Worm (Caenorhabditis elegans) whole organism, L1 larva: ENCODE results near the gene C08B6.14.

Source experiments
- C04F5.9 ChIP-seq: sonication (generic microtip); optimal IDR thresholded peaks from 2 replicates; lab custom pipeline; 2016; ENCODE audit warnings: missing genetic modification characterization, missing compliant biosample characterization
- C34B4.2 ChIP-seq: sonication (generic microtip); optimal IDR thresholded peaks from 2 replicates; lab custom pipeline; 2017; ENCODE audit warnings: mild to moderate bottlenecking, missing genetic modification characterization, missing compliant biosample characterization
- F16B12.6 ChIP-seq: fragments of 150-350 bp; optimal IDR thresholded peaks from 2 replicates; lab custom pipeline; 2014; ENCODE audit warnings: missing biosample characterization, missing genetic modification characterization
- aha-1 ChIP-seq: fragments of 150-350 bp; optimal IDR thresholded peaks from 2 replicates; lab custom pipeline; 2014; ENCODE audit warnings: missing biosample characterization, missing genetic modification characterization
- blmp-1 ChIP-seq: fragments of 150-350 bp; optimal IDR thresholded peaks from 2 replicates; lab custom pipeline; 2014; ENCODE audit warnings: missing biosample characterization, missing genetic modification characterization
- ceh-8 ChIP-seq: fragments of 200-800 bp; sonication (Bioruptor generic); optimal IDR thresholded peaks from 2 replicates; lab custom pipeline; 2018; ENCODE audit warnings: mild to moderate bottlenecking, missing genetic modification characterization, moderate library complexity, missing compliant biosample characterization
- ceh-90 ChIP-seq: sonication (generic microtip); optimal IDR thresholded peaks from 2 replicates; lab custom pipeline; 2016; ENCODE audit warnings: missing genetic modification characterization, missing compliant biosample characterization
- efl-1 ChIP-seq, 4 experiments: fragments of 150-350 bp; optimal IDR thresholded peaks in 3 of 4; peaks in 1 of 4; 1 replicate in 1 of 4; 2 replicates in 3 of 4; lab custom pipeline; 2014; ENCODE audit warnings: missing biosample characterization in 2 of 4, missing genetic modification characterization in 2 of 4, missing genetic modification reagents in 2 of 4
- efl-3 ChIP-seq: fragments of 200-800 bp; sonication (Bioruptor generic); optimal IDR thresholded peaks from 2 replicates; lab custom pipeline; 2018; ENCODE audit warnings: mild to moderate bottlenecking, missing genetic modification characterization, missing compliant biosample characterization
- fkh-10 ChIP-seq: sonication (generic microtip); optimal IDR thresholded peaks from 2 replicates; lab custom pipeline; 2017; ENCODE audit warnings: missing biosample characterization, missing genetic modification reagents, missing genetic modification characterization
- fkh-4 ChIP-seq: sonication (generic microtip); optimal IDR thresholded peaks from 2 replicates; lab custom pipeline; 2016; ENCODE audit warnings: missing compliant biosample characterization, missing genetic modification characterization, borderline replicate concordance
- fkh-8 ChIP-seq: sonication (generic microtip); optimal IDR thresholded peaks from 2 replicates; lab custom pipeline; 2016; ENCODE audit warnings: mild to moderate bottlenecking, missing genetic modification characterization, missing compliant biosample characterization
- fos-1 ChIP-seq: fragments of 150-350 bp; optimal IDR thresholded peaks from 2 replicates; lab custom pipeline; 2014; ENCODE audit warnings: missing biosample characterization, missing genetic modification characterization
- irx-1 ChIP-seq: sonication (generic microtip); optimal IDR thresholded peaks from 2 replicates; lab custom pipeline; 2016; ENCODE audit warnings: missing genetic modification characterization, missing compliant biosample characterization
- lin-14 ChIP-seq: fragments of 200-800 bp; sonication (Bioruptor generic); optimal IDR thresholded peaks from 2 replicates; lab custom pipeline; 2018; ENCODE audit warnings: mild to moderate bottlenecking, missing genetic modification characterization, moderate library complexity, missing compliant biosample characterization
- lir-3 ChIP-seq: sonication (generic microtip); optimal IDR thresholded peaks from 2 replicates; lab custom pipeline; 2016; ENCODE audit warnings: mild to moderate bottlenecking, missing genetic modification characterization, moderate library complexity, missing compliant biosample characterization; ENCODE audit not compliant: poor library complexity
- mab-9 ChIP-seq: fragments of 200-800 bp; sonication (Bioruptor generic); IDR thresholded peaks from 2 replicates; pipeline ENCODE4 v1.3.6; 2022; ENCODE audit warnings: missing genetic modification reagents, missing genetic modification characterization, missing compliant biosample characterization
- mef-2 ChIP-seq: fragments of 150-350 bp; optimal IDR thresholded peaks from 2 replicates; lab custom pipeline; 2014; ENCODE audit warnings: missing biosample characterization, missing genetic modification characterization
- mep-1 ChIP-seq: fragments of 150-350 bp; optimal IDR thresholded peaks from 2 replicates; lab custom pipeline; 2014; ENCODE audit warnings: missing biosample characterization, missing genetic modification characterization
- nhr-11 ChIP-seq: fragments of 150-350 bp; optimal IDR thresholded peaks from 2 replicates; lab custom pipeline; 2014; ENCODE audit warnings: missing biosample characterization, missing genetic modification characterization
- nhr-19 ChIP-seq: fragments of 200-800 bp; sonication (Bioruptor generic); conservative IDR thresholded peaks from 2 replicates; pipeline ENCODE4 v1.3.6; 2022; ENCODE audit warnings: missing genetic modification characterization, missing compliant biosample characterization
- nhr-237 ChIP-seq: fragments of 150-350 bp; optimal IDR thresholded peaks from 2 replicates; lab custom pipeline; 2014; ENCODE audit warnings: missing biosample characterization, missing genetic modification characterization
- nhr-28 ChIP-seq: fragments of 150-350 bp; optimal IDR thresholded peaks from 2 replicates; lab custom pipeline; 2014; ENCODE audit warnings: missing biosample characterization, missing genetic modification characterization
- nhr-76 ChIP-seq: sonication (generic microtip); optimal IDR thresholded peaks from 2 replicates; lab custom pipeline; 2017; ENCODE audit warnings: missing biosample characterization, missing genetic modification characterization
- nhr-90 ChIP-seq: sonication (generic microtip); optimal IDR thresholded peaks from 2 replicates; lab custom pipeline; 2016; ENCODE audit warnings: mild to moderate bottlenecking, missing genetic modification characterization, missing compliant biosample characterization; ENCODE audit not compliant: poor library complexity
- pax-3 ChIP-seq: fragments of 200-800 bp; sonication (Bioruptor generic); optimal IDR thresholded peaks from 2 replicates; lab custom pipeline; 2018; ENCODE audit warnings: mild to moderate bottlenecking, missing genetic modification characterization, moderate library complexity, missing compliant biosample characterization
- snpc-4 ChIP-seq: fragments of 150-350 bp; optimal IDR thresholded peaks from 2 replicates; lab custom pipeline; 2014; ENCODE audit warnings: missing biosample characterization, missing genetic modification characterization
- snu-23 ChIP-seq: sonication (generic microtip); optimal IDR thresholded peaks from 2 replicates; lab custom pipeline; 2016; ENCODE audit warnings: missing genetic modification characterization, missing compliant biosample characterization
- sox-4 ChIP-seq: sonication (generic microtip); optimal IDR thresholded peaks from 2 replicates; lab custom pipeline; 2016; ENCODE audit warnings: missing genetic modification characterization, missing compliant biosample characterization
- sptf-1 ChIP-seq: fragments of 150-350 bp; optimal IDR thresholded peaks from 2 replicates; lab custom pipeline; 2014; ENCODE audit warnings: missing biosample characterization, missing genetic modification characterization
- sup-37 ChIP-seq: fragments of 200-800 bp; sonication (Bioruptor generic); optimal IDR thresholded peaks from 2 replicates; lab custom pipeline; 2018; ENCODE audit warnings: mild to moderate bottlenecking, missing genetic modification characterization, missing compliant biosample characterization
- swsn-7 ChIP-seq: sonication (generic microtip); optimal IDR thresholded peaks from 2 replicates; lab custom pipeline; 2016; ENCODE audit warnings: missing genetic modification characterization, missing compliant biosample characterization
- unc-130 ChIP-seq: fragments of 150-350 bp; optimal IDR thresholded peaks from 2 replicates; lab custom pipeline; 2017; ENCODE audit warnings: missing biosample characterization, missing genetic modification characterization, inconsistent platforms
- unc-98 ChIP-seq: fragments of 200-800 bp; sonication (Bioruptor generic); IDR thresholded peaks from 2 replicates; pipeline ENCODE4 v1.3.6; 2022; ENCODE audit warnings: missing genetic modification characterization, missing compliant biosample characterization
- vab-15 ChIP-seq: sonication (generic microtip); optimal IDR thresholded peaks from 2 replicates; lab custom pipeline; 2017; ENCODE audit warnings: missing genotype, mild to moderate bottlenecking, missing genetic modification characterization, missing compliant biosample characterization
- zag-1 ChIP-seq: fragments of 150-350 bp; optimal IDR thresholded peaks from 2 replicates; lab custom pipeline; 2014; ENCODE audit warnings: missing biosample characterization, missing genetic modification characterization
- ztf-11 ChIP-seq, 2 experiments: sonication (generic microtip); optimal IDR thresholded peaks; 2 replicates each; lab custom pipeline; 2016 to 2017; ENCODE audit warnings: missing genetic modification characterization in 2 of 2, missing biosample characterization in 1 of 2, missing compliant biosample characterization in 1 of 2

C08B6.14 gene

DNA sequence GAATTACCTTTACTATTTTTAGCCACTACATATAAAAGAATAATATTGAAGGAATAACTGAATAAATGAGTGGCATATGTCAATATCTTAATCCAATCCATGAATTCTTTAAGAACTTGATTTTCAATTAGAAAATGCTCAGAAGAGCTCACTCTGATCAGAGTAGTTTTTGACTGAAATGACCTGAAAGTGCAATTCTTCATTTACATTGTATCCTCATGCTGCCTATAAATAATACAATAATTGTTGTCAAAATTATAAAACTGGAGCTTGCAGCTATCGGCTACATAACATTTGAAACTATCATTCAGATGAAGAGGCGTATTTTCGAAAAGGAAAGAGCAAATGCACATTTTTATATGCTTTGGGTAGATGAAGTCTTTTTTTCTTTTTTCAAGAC lies 20.9 kb upstream of the C08B6.14 start, which contains the start of gene srxa-19:
Gene srxa-19, minus strand, starts transcription at position 101 of the 400 bp plus-strand sequence.
- TF ChIP-seq ztf-11 (tag; optimal IDR thresholded peaks at IDR 0.05; lab: Kevin White, UChicago) (no peak), mep-1 (no peak), sox-4 (tag; lab: Kevin White, UChicago) (no peak), nhr-90 (tag; lab: Kevin White, UChicago) (no peak), sup-37 (GFP tag; lab: Kevin White, UChicago) (no peak), blmp-1 (tag; lab: Kevin White, UChicago) (no peak), unc-130 (tag; lab: Kevin White, UChicago) (no peak), nhr-19 (no peak), unc-98 (GFP tag; lab: Robert Waterston, UW) (no peak), irx-1 (tag; lab: Kevin White, UChicago) (no peak), C04F5.9 (tag; lab: Kevin White, UChicago) (no peak), vab-15 (no peak), swsn-7 (tag; lab: Kevin White, UChicago) (no peak), ceh-8 (GFP tag; lab: Kevin White, UChicago) (no peak), sptf-1 (tag; lab: Kevin White, UChicago) (no peak), fkh-8 (tag; lab: Kevin White, UChicago) (no peak), C34B4.2 (tag; lab: Kevin White, UChicago) (no peak)

DNA sequence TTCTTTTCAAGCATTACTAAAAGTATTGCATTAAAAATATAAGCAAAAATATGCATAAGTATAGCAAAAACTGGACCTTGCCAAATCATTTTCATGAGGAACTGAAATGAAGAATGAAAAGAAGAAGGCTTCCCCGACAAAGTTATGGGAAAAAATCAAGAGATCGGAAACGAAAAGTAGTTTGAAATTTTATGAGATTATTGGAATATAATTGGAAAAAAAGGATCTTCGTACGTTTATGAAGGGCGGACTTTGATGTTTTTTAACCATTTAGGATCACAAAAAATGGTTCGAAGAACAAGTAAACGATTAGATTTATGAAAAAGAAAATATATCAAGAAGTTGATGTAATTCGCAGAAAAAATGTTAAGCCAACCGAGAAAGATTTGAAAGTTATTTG lies 19.1 kb upstream of the C08B6.14 start, which contains the start of gene srxa-18:
Gene srxa-18, minus strand, starts transcription at position 100 of the 400 bp plus-strand sequence.
- TF ChIP-seq ztf-11 (tag; optimal IDR thresholded peaks at IDR 0.05; lab: Kevin White, UChicago) (no peak), efl-1 (optimal IDR thresholded peaks at IDR 0.05; lab: Kevin White, UChicago) (no peak), efl-1 (GFP tag; optimal IDR thresholded peaks at IDR 0.05 in 1 of 2; lab: Kevin White, UChicago) (peak in 1 of 2 experiments; percentile 90)

DNA sequence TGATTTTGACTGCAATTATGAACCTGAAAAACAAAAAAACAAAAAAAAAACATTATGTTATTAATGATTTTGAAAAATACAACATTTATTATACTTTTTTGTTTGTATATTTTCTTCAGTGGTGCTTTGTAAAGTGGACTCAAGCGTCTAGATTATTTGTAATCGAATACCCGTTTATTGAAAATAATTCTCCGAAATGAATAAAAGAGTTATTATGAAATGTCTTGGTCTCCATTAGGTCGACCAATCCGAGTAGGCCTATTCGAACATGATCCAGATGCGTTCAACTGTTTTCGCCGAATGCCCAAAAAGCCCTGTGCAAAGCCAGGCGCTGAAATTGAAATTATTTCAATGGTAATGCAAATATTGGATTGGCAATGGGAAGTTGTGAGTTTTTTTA lies 15.6 kb upstream of the C08B6.14 start, which contains the start of gene C08B6.5:
Gene C08B6.5, plus strand, starts transcription at position 301 of the 400 bp plus-strand sequence.
- TF ChIP-seq snpc-4 (tag; lab: Kevin White, UChicago): no peak
- no peak for TF ChIP-seq fkh-4
- TF ChIP-seq zag-1 (tag; lab: Kevin White, UChicago): no peak
- TF ChIP-seq pax-3 (tag; lab: Kevin White, UChicago): no peak
- no peak for TF ChIP-seq nhr-237 (tag; lab: Kevin White, UChicago)
- TF ChIP-seq mab-9 (GFP tag; lab: Robert Waterston, UW): no peak
- no peak for TF ChIP-seq sox-4 (tag; lab: Kevin White, UChicago)
- no peak for TF ChIP-seq ceh-90 (tag; lab: Kevin White, UChicago)
- TF ChIP-seq fkh-10: no peak
- TF ChIP-seq lir-3 (tag; lab: Kevin White, UChicago): no peak

DNA sequence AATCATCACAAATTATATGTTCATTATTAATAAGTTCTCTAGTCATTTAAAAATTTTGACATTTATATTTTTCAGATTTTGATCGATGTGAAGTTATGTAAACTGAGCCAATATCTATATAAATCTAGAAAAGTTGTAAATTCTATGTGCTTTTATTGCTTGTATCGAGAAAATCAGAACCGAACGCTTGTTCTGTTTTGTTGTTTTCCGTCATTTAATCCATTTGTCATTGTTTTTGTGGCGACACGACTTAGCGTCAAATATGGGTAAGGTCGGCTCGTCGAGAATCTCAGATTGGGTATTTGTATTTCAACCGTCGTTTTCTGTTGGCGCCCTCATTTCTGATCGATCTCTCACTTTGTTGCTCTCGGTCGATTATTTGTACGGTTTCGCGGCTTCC lies 12.5 kb upstream of the C08B6.14 start, which contains the start of gene cht-5:
Gene cht-5, plus strand, starts transcription at position 301 of the 400 bp plus-strand sequence.
- no peak for TF ChIP-seq snu-23 (GFP tag; lab: Kevin White, UChicago)
- no peak for TF ChIP-seq efl-3 (GFP tag; lab: Kevin White, UChicago)

DNA sequence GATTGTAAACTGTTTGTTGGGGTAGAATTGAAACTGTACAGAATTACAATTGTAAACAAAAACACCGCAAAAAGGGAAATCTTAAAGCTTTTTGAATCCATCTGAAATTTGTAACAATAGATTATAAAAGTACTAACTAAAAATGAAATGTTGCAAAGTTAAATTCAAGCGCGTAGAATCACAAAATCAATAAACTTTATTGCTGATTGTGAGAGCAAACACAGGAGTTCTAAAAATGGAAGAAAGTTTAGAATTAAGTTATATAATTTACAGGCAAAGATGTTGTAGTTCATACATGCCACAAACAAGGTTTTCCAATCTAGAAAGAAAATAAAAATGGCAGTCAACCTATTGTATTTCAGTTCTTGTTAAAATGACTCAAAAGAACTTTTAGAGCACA lies 10.4 kb upstream of the C08B6.14 start, which contains the start of gene C08B6.3:
Gene C08B6.3, minus strand, starts transcription at position 101 of the 400 bp plus-strand sequence.
- no peak for TF ChIP-seq nhr-11 (tag; lab: Kevin White, UChicago)

DNA sequence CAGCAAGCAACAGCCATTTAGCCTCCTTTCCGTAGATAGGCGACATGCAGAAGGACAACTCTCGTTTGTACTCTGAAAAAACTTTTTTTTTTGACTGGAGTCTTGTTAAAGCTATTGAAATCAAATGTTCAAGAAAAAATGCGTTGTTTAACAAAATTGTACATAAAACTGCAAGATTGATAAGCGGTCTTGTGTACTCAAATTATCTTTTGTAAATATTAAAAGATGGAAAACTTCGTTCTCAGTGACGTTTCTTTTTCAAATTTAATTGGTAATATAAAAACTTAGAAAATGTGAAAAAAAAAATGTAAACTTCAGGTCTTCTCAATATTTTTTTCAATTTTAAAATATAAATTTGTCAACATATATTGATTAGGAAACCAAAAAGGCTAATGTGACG lies 9.3 kb upstream of the C08B6.14 start:
- TF ChIP-seq ceh-90 (tag; lab: Kevin White, UChicago) (no peak), ztf-11 (tag; optimal IDR thresholded peaks at IDR 0.05; lab: Kevin White, UChicago) (no peak), nhr-76 (tag; lab: Kevin White, UChicago) (no peak), mef-2 (tag; lab: Kevin White, UChicago) (no peak), nhr-28 (tag; lab: Kevin White, UChicago) (no peak), F16B12.6 (no peak), aha-1 (tag; lab: Kevin White, UChicago) (no peak), fos-1 (tag; lab: Kevin White, UChicago) (no peak), lin-14 (GFP tag; lab: Kevin White, UChicago) (no peak)
